Worm (Caenorhabditis elegans): ENCODE data around the gene srw-112.

DNA sequence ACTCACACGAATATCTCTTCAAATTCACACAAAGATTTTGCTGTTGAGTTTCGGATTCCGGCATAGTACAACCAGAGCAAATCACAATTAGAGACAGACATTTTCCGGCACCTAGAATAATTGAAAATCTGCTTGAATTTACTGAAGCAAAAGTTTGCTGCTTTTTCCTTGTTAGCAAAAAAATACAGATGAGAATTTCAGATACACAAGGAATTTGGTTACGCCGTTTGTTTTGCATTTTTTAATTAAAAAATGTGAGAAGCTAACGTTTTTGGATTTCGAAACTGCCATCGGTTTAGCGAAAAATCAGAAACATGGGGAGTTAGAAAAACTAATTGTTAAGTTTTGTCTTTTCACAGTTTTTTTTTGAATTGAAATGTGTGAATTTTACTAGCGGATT lies 25.9 kb downstream of the srw-112 start, which contains the start of gene srw-118:
- TF ChIP-seq nhr-11 (tag; optimal IDR thresholded peaks at IDR 0.05) = no peak
- TF ChIP-seq fkh-6 (tag; optimal IDR thresholded peaks at IDR 0.05) = no peak
- TF ChIP-seq zip-5 (tag; optimal IDR thresholded peaks at IDR 0.05) = no peak
- TF ChIP-seq ama-1 (optimal IDR thresholded peaks at IDR 0.05) = no peak
- no peak for TF ChIP-seq fkh-10 (GFP tag; optimal IDR thresholded peaks at IDR 0.05)
- no peak for TF ChIP-seq ets-4 (tag; optimal IDR thresholded peaks at IDR 0.05)
